Worm (Caenorhabditis elegans) whole organism, L4 larva: ENCODE measurements around the gene C04F6.9.

ENCODE experiments used
- D1046.2 ChIP-seq: fragments of 200-800 bp; sonication (Bioruptor generic); IDR thresholded peaks from 2 replicates; pipeline ENCODE4 v1.3.6; 2022; ENCODE audit warnings: missing genetic modification characterization, missing compliant biosample characterization
- F10B5.3 ChIP-seq: sonication (generic microtip); optimal IDR thresholded peaks from 2 replicates; lab custom pipeline; 2016; ENCODE audit warnings: mild to moderate bottlenecking, missing genetic modification characterization, missing compliant biosample characterization
- F37D6.2 ChIP-seq: sonication (generic microtip); optimal IDR thresholded peaks from 2 replicates; lab custom pipeline; 2016; ENCODE audit warnings: mild to moderate bottlenecking, missing genetic modification characterization, missing compliant biosample characterization
- F44E2.7 ChIP-seq: fragments of 200-800 bp; sonication (Bioruptor generic); IDR thresholded peaks from 2 replicates; pipeline ENCODE4 v2.1.2; 2022; ENCODE audit warnings: missing genetic modification characterization, missing compliant biosample characterization
- R02D3.7 ChIP-seq: fragments of 150-350 bp; sonication (generic microtip); optimal IDR thresholded peaks from 3 replicates; lab custom pipeline; 2014; ENCODE audit warnings: missing biosample characterization, missing genetic modification characterization
- Y48G9A.11 ChIP-seq: fragments of 200-800 bp; sonication (Bioruptor generic); IDR thresholded peaks from 2 replicates; pipeline ENCODE4 v1.3.6; 2022; ENCODE audit warnings: missing genetic modification reagents, missing genetic modification characterization, missing compliant biosample characterization
- Y75B8A.6 ChIP-seq: fragments of 200-800 bp; sonication (Bioruptor generic); IDR thresholded peaks from 2 replicates; pipeline ENCODE4 v1.3.6; 2022; ENCODE audit warnings: missing genetic modification reagents, missing genetic modification characterization, missing compliant biosample characterization
- aha-1 ChIP-seq: fragments of 150-350 bp; peaks from one replicate; lab custom pipeline; 2014; ENCODE audit warnings: missing biosample characterization, missing genetic modification characterization
- arid-1 ChIP-seq: fragments of 200-800 bp; sonication (Bioruptor generic); conservative IDR thresholded peaks from 2 replicates; pipeline ENCODE4 v1.3.6; 2022; ENCODE audit warnings: missing genetic modification reagents, missing genetic modification characterization, missing compliant biosample characterization
- ceh-20 ChIP-seq: fragments of 200-800 bp; sonication (Bioruptor generic); IDR thresholded peaks from 2 replicates; pipeline ENCODE4 v1.3.6; 2022; ENCODE audit warnings: missing genetic modification reagents, missing genetic modification characterization, missing compliant biosample characterization
- ces-1 ChIP-seq: fragments of 150-350 bp; sonication (generic microtip); optimal IDR thresholded peaks from 4 replicates; lab custom pipeline; 2014; ENCODE audit warnings: missing biosample characterization, missing genetic modification reagents, missing genetic modification characterization
- daf-16 ChIP-seq, 3 experiments: sonication (generic microtip); optimal IDR thresholded peaks; 2 replicates each; lab custom pipeline; 2016 to 2017; ENCODE audit warnings: missing genetic modification characterization in 3 of 3, missing genetic modification reagents in 3 of 3, mild to moderate bottlenecking in 2 of 3, missing compliant biosample characterization in 2 of 3, missing biosample characterization in 1 of 3, moderate library complexity in 1 of 3
- dmd-6 ChIP-seq: fragments of 200-800 bp; sonication (Bioruptor generic); IDR thresholded peaks from 2 replicates; pipeline ENCODE4 v1.3.6; 2022; ENCODE audit warnings: missing genetic modification reagents, missing genetic modification characterization, missing compliant biosample characterization
- dmd-8 ChIP-seq: fragments of 200-800 bp; sonication (Bioruptor generic); IDR thresholded peaks from 2 replicates; pipeline ENCODE4 v1.3.6; 2022; ENCODE audit warnings: missing genetic modification characterization, missing compliant biosample characterization
- dpl-1 ChIP-seq: fragments of 150-350 bp; optimal IDR thresholded peaks from 2 replicates; lab custom pipeline; 2014; ENCODE audit warnings: missing biosample characterization, missing genetic modification reagents, missing genetic modification characterization
- duxl-1 ChIP-seq: sonication (generic microtip); optimal IDR thresholded peaks from 2 replicates; lab custom pipeline; 2016; ENCODE audit warnings: mild to moderate bottlenecking, missing genetic modification characterization, moderate library complexity, missing compliant biosample characterization; ENCODE audit not compliant: poor library complexity
- dve-1 ChIP-seq: sonication (generic microtip); optimal IDR thresholded peaks from 2 replicates; lab custom pipeline; 2017; ENCODE audit warnings: antibody characterized with exemption, mild to moderate bottlenecking, missing genetic modification characterization, missing compliant biosample characterization; ENCODE audit not compliant: insufficient read depth
- hif-1 ChIP-seq, 2 experiments: sonication (generic microtip); optimal IDR thresholded peaks; 2 replicates each; lab custom pipeline; 2016 to 2017; ENCODE audit warnings: missing compliant biosample characterization in 2 of 2, missing genetic modification characterization in 2 of 2, missing genetic modification reagents in 2 of 2, missing genotype in 2 of 2, mild to moderate bottlenecking in 1 of 2
- hmg-1.1 ChIP-seq: fragments of 200-800 bp; sonication (Bioruptor generic); IDR thresholded peaks from 2 replicates; pipeline ENCODE4 v1.3.6; 2022; ENCODE audit warnings: missing genetic modification reagents, missing genetic modification characterization, missing compliant biosample characterization
- lin-39 ChIP-seq: fragments of 150-350 bp; optimal IDR thresholded peaks from 2 replicates; lab custom pipeline; 2014; ENCODE audit warnings: missing biosample characterization, missing genetic modification reagents, missing genetic modification characterization
- lir-3 ChIP-seq: sonication (generic microtip); optimal IDR thresholded peaks from 2 replicates; lab custom pipeline; 2016; ENCODE audit warnings: mild to moderate bottlenecking, missing genetic modification characterization, missing compliant biosample characterization
- madf-9 ChIP-seq: fragments of 200-800 bp; sonication (Bioruptor generic); conservative IDR thresholded peaks from 2 replicates; pipeline ENCODE4 v1.3.6; 2022; ENCODE audit warnings: missing genetic modification reagents, missing genetic modification characterization, missing compliant biosample characterization
- mdt-29 ChIP-seq: fragments of 200-800 bp; sonication (Bioruptor generic); IDR thresholded peaks from 2 replicates; pipeline ENCODE4 v1.3.6; 2022; ENCODE audit warnings: missing genetic modification reagents, missing genetic modification characterization, missing compliant biosample characterization
- nhr-111 ChIP-seq: fragments of 200-800 bp; sonication (Bioruptor generic); optimal IDR thresholded peaks from 2 replicates; lab custom pipeline; 2018; ENCODE audit warnings: mild to moderate bottlenecking, missing genetic modification characterization, missing compliant biosample characterization
- nhr-25 ChIP-seq: sonication (generic microtip); optimal IDR thresholded peaks from 2 replicates; lab custom pipeline; 2017; ENCODE audit warnings: missing genetic modification characterization, mild to moderate bottlenecking, missing compliant biosample characterization, antibody characterized with exemption, moderate library complexity, borderline replicate concordance; ENCODE audit not compliant: insufficient read depth
- nhr-28 ChIP-seq: fragments of 150-350 bp; optimal IDR thresholded peaks from 2 replicates; lab custom pipeline; 2014; ENCODE audit warnings: missing biosample characterization, missing genetic modification characterization
- nhr-41 ChIP-seq: fragments of 200-800 bp; sonication (Bioruptor generic); IDR thresholded peaks from 2 replicates; pipeline ENCODE4 v1.3.6; 2022; ENCODE audit warnings: missing genetic modification reagents, missing genetic modification characterization, missing compliant biosample characterization
- nhr-48 ChIP-seq: sonication (generic microtip); optimal IDR thresholded peaks from 2 replicates; lab custom pipeline; 2016; ENCODE audit warnings: mild to moderate bottlenecking, missing genetic modification characterization, missing compliant biosample characterization
- nhr-76 ChIP-seq: fragments of 150-350 bp; optimal IDR thresholded peaks from 2 replicates; lab custom pipeline; 2014; ENCODE audit warnings: missing biosample characterization, missing genetic modification characterization
- nhr-77 ChIP-seq: fragments of 150-350 bp; optimal IDR thresholded peaks from 2 replicates; lab custom pipeline; 2014; ENCODE audit warnings: missing biosample characterization, missing genetic modification characterization
- pqm-1 ChIP-seq: sonication (generic microtip); optimal IDR thresholded peaks from 2 replicates; lab custom pipeline; 2017; ENCODE audit warnings: missing biosample characterization, missing genetic modification characterization
- saeg-2 ChIP-seq: fragments of 200-800 bp; sonication (Bioruptor generic); IDR thresholded peaks from 2 replicates; pipeline ENCODE4 v1.3.6; 2022; ENCODE audit warnings: missing genetic modification reagents, missing genetic modification characterization, missing compliant biosample characterization
- skn-1 ChIP-seq: fragments of 150-350 bp; optimal IDR thresholded peaks from 2 replicates; lab custom pipeline; 2014; ENCODE audit warnings: missing biosample characterization, missing genetic modification characterization
- spr-3 ChIP-seq: fragments of 200-800 bp; sonication (Bioruptor generic); optimal IDR thresholded peaks from 2 replicates; lab custom pipeline; 2018; ENCODE audit warnings: mild to moderate bottlenecking, missing genetic modification characterization, missing compliant biosample characterization
- unc-130 ChIP-seq: sonication (generic microtip); optimal IDR thresholded peaks from 2 replicates; lab custom pipeline; 2016; ENCODE audit warnings: missing genetic modification reagents, missing genetic modification characterization, missing compliant biosample characterization
- unc-62 ChIP-seq, 3 experiments: fragments of 150-350 bp in 1 of 3; sonication (generic microtip); optimal IDR thresholded peaks in 2 of 3; peaks in 1 of 3; 1 replicate in 1 of 3; 2 replicates in 2 of 3; lab custom pipeline; 2014 to 2017; ENCODE audit warnings: missing biosample characterization in 3 of 3, missing genetic modification characterization in 3 of 3, missing genetic modification reagents in 3 of 3, missing genotype in 1 of 3
- vab-7 ChIP-seq: fragments of 200-800 bp; sonication (Bioruptor generic); IDR thresholded peaks from 2 replicates; pipeline ENCODE4 v1.3.6; 2022; ENCODE audit warnings: missing genetic modification reagents, missing genetic modification characterization, missing compliant biosample characterization
- zfp-2 ChIP-seq: sonication (generic microtip); optimal IDR thresholded peaks from 2 replicates; lab custom pipeline; 2016; ENCODE audit warnings: mild to moderate bottlenecking, missing genetic modification characterization, missing compliant biosample characterization
- zfp-3 ChIP-seq: fragments of 200-800 bp; sonication (Bioruptor generic); conservative IDR thresholded peaks from 2 replicates; pipeline ENCODE4 v1.3.6; 2022; ENCODE audit warnings: missing genetic modification reagents, missing genetic modification characterization, missing compliant biosample characterization
- zip-2 ChIP-seq: fragments of 150-350 bp; optimal IDR thresholded peaks from 2 replicates; lab custom pipeline; 2014; ENCODE audit warnings: missing biosample characterization, missing genetic modification characterization

The C04F6.9 gene

DNA sequence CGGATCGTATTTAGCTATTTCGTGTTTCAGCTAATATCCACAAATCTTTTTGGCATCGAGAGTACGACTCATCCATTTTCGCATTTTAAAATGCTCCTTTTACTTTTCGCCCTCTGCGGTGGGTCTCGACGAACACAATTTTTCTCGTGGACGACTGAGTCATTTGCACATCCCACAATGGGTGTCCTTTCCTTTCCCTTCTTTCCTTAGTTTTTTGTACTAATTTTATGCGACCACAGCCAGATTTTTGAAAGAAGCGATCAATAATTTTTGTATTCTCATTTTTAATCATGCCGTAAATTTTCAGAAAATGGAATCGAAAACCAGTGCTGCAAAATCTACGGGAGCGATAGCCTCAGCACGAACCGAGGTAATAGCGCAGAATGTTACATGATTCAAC lies at the start of gene C04F6.9:
Gene C04F6.9, plus strand, starts transcription at position 301 of the 400 bp plus-strand sequence.
- TF ChIP-seq aha-1 (tag; lab: Kevin White, UChicago) (peak; percentile 25), D1046.2 (GFP tag; lab: Robert Waterston, UW) (peak; percentile 69; the same call in 1 of the 2 replicates), mdt-29 (no peak)

DNA sequence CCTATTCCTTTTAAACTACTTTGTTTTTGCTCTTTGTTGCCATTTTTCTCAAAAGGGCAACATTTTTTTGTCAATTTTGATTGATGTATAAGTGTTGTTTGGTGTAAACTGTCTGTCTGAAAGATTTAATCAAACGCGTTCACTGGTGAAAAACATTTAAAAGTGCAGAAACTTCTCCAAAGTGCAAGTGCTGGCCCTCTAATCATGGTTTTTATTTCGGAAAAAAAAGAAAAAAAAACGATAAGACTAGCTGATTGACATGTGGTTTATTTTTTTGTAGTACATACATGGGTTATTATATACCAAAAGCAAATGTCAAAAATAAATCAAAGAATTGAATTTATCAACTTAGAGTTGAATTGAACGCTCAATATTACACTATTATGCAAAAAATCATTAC lies 39.4 kb upstream of the C04F6.9 start, which contains the start of gene dhs-26:
Gene dhs-26, minus strand, starts transcription at position 116 of the 400 bp plus-strand sequence.
- TF ChIP-seq dmd-6 (GFP tag; lab: Robert Waterston, UW) (peak; percentile 92), pqm-1 (peak; percentile 6), hmg-1.1 (GFP tag; lab: Robert Waterston, UW) (no peak), nhr-77 (tag; lab: Kevin White, UChicago) (peak; percentile 77), D1046.2 (GFP tag; lab: Robert Waterston, UW) (no peak), nhr-48 (peak; percentile 54), unc-130 (no peak), zip-2 (peak; percentile 16), nhr-28 (tag; lab: Kevin White, UChicago) (peak; percentile 82), R02D3.7 (tag; lab: Kevin White, UChicago) (no peak), daf-16 (GFP tag; optimal IDR thresholded peaks at IDR 0.05; lab: Kevin White, UChicago) (no peak), daf-16 (tag; optimal IDR thresholded peaks at IDR 0.05; lab: Kevin White, UChicago) (peak; percentile 89), dve-1 (tag; lab: Kevin White, UChicago) (peak; percentile 74)

- TF ChIP-seq unc-62 (GFP tag; optimal IDR thresholded peaks at IDR 0.05 in 1 of 2; lab: Kevin White, UChicago) = peak in 1 of 2 experiments; percentile 88
- TF ChIP-seq unc-62 (tag; optimal IDR thresholded peaks at IDR 0.05; lab: Kevin White, UChicago) = no peak
- no peak for TF ChIP-seq nhr-25
- TF ChIP-seq lir-3 (tag; lab: Kevin White, UChicago) = no peak
Measured at ce11 chrX:3366782-3367181, 35.0 kb upstream of the C04F6.9 start.

DNA sequence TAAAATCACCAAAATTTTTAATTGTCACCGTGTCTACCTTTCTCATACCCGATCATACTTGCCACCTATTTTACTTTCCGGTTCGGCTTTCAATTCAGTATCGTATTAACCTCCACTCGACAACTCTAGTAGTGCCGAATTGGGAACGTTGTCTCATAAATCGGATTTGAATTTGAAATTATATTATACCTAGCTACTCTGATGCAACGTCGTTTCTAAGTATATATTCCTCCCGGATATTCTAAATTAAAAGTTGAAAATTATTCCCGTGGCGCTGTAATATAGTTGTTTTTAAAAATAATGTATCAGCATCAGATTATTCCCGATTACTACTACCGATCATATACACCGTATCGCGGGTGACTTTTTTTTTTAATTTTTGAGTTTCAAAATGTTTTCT lies 33.1 kb upstream of the C04F6.9 start, which contains the start of gene ZK563.2:
Gene ZK563.2, plus strand, starts transcription at position 301 of the 400 bp plus-strand sequence.
- TF ChIP-seq D1046.2 (GFP tag; lab: Robert Waterston, UW) (no peak), ceh-20 (GFP tag; lab: Robert Waterston, UW) (no peak), F44E2.7 (GFP tag; lab: Robert Waterston, UW) (no peak), arid-1 (GFP tag; lab: Robert Waterston, UW) (no peak), saeg-2 (no peak), spr-3 (no peak), zfp-3 (GFP tag; lab: Robert Waterston, UW) (no peak), dmd-8 (no peak)

DNA sequence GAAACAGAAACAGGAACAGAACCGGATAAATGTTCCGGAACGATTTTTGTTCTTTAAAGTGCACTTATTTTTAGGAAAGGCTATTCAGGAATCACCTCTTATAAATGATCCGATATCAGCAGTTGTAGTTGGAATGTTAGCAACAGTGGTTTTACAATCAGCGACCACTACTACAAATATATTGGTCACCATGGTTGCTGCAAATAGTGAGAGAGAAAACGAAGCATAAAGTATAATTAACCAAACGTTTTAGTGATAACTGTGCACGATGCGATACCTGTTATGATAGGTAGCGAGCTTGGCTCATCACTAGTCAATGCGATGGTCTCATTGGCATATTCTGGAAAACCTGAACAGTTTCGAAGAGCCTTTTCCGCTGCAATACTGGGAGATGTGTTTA lies 32.4 kb upstream of the C04F6.9 start:
- TF ChIP-seq nhr-28 (tag; lab: Kevin White, UChicago) (no peak), unc-62 (GFP tag; optimal IDR thresholded peaks at IDR 0.05 in 1 of 2; lab: Kevin White, UChicago) (peak in 1 of 2 experiments; percentile 95), unc-62 (tag; optimal IDR thresholded peaks at IDR 0.05; lab: Kevin White, UChicago) (no peak)

DNA sequence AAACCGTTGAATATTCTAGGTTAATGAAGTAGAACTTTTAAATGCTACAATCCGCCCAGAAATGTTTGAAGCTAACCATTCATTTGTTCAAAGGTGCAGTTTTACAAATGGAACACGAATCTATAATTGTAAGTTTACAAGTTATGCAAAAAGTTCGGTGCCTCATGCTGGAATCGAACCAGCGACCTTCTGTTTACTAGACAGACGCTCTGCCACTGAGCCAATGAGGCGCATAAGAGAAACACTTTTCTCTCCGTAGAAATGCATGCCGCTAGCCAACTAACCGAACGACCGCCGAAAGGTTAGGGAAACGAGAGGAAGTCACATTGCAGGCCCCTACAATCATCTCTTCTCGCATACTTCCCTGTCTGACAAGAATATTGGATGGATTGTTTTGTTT lies 30.5 kb upstream of the C04F6.9 start:
- TF ChIP-seq ceh-20 (GFP tag; lab: Robert Waterston, UW) (peak; percentile 81), nhr-41 (GFP tag; lab: Robert Waterston, UW) (peak; percentile 89), dve-1 (tag; lab: Kevin White, UChicago) (peak; percentile 56), duxl-1 (tag; lab: Kevin White, UChicago) (peak; percentile 65), madf-9 (GFP tag; lab: Robert Waterston, UW) (peak; percentile 93), nhr-77 (tag; lab: Kevin White, UChicago) (peak; percentile 60), F37D6.2 (tag; lab: Kevin White, UChicago) (peak; percentile 66), lin-39 (tag; lab: Kevin White, UChicago) (no peak), skn-1 (tag; lab: Kevin White, UChicago) (no peak), nhr-76 (tag; lab: Kevin White, UChicago) (no peak), dpl-1 (GFP tag; lab: Kevin White, UChicago) (no peak), vab-7 (peak; percentile 93), nhr-111 (GFP tag; lab: Kevin White, UChicago) (peak; percentile 66), ces-1 (no peak), F10B5.3 (no peak), Y48G9A.11 (peak; percentile 82), Y75B8A.6 (GFP tag; lab: Robert Waterston, UW) (no peak), saeg-2 (peak; percentile 71; the same call in 1 of the 2 replicates), zfp-2 (tag; lab: Kevin White, UChicago) (no peak), hif-1 (tag; optimal IDR thresholded peaks at IDR 0.05; lab: Kevin White, UChicago) (peak in 1 of 2 experiments; percentile 30)
